Worm (Caenorhabditis elegans) whole organism, L4/young adult: ENCODE data around the gene T02C1.2.

Experiments used
- W03F9.2 ChIP-seq: fragments of 150-350 bp; optimal IDR thresholded peaks from 2 replicates; lab custom pipeline; 2014; ENCODE audit warnings: missing biosample characterization, missing genetic modification characterization
- dao-5 ChIP-seq: sonication (generic microtip); optimal IDR thresholded peaks from 2 replicates; lab custom pipeline; 2016; ENCODE audit warnings: missing genotype, missing genetic modification characterization, moderate library complexity, missing compliant biosample characterization
- him-1 ChIP-seq: sonication (generic microtip); optimal IDR thresholded peaks from 2 replicates; lab custom pipeline; 2016; ENCODE audit warnings: missing genotype, missing genetic modification reagents, missing genetic modification characterization, missing compliant biosample characterization

T02C1.2 gene

ce11 chrIII:9255801-9256200 lies 5.0 kb downstream of the T02C1.2 start:
- TF ChIP-seq dao-5 (tag; lab: Kevin White, UChicago) (no peak), him-1 (tag; lab: Kevin White, UChicago) (no peak), W03F9.2 (tag; lab: Kevin White, UChicago) (no peak)

- no peak for TF ChIP-seq W03F9.2 (tag; lab: Kevin White, UChicago)
- no peak for TF ChIP-seq him-1 (tag; lab: Kevin White, UChicago)
- TF ChIP-seq dao-5 (tag; lab: Kevin White, UChicago): no peak
Measured at ce11 chrIII:9256961-9257360, 6.1 kb downstream of the T02C1.2 start, which contains the start of gene M01A8.1. Gene M01A8.1, plus strand, starts transcription at chrIII:9257261.

DNA sequence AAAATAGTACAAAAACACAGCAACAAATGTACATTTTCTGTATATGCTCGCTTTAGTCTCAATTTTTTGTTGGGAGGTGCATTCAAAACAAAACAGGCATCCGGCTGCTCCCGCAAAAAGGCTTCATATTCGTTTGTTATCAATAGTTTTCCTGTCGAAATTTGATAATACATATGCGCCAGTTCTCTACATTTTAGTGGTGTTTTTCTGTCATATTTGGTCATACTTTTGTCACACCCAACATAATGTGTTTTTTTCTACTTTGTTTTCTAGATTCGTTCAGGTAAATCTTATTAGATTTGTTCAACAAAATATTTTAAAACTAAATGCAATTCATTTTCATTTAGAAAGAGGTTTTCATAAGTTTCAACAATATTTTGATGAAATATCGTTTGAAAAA lies 7.7 kb downstream of the T02C1.2 start:
- TF ChIP-seq him-1 (tag; lab: Kevin White, UChicago) (no peak), W03F9.2 (tag; lab: Kevin White, UChicago) (no peak), dao-5 (tag; lab: Kevin White, UChicago) (no peak)

DNA sequence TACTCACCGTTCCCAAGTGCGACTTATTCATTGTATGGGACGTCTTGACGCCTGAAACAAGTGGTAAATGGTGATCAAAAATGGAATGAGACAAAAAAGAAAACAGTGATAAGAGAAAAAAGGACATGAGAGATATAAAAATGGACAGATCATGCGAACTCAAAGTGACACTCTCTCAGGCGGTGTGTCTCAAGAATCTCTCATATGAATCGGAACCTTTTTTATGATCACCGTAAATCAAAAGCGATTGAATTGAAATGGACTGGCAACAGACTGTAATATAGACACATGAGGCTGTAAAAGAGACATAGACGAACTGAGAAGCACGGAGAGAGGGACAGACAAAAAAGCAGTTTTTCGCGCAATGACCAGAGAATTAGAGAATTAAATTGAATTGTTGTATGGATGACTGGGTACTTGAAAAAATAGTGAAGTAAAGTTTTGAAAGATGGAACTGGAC lies 18.2 kb downstream of the T02C1.2 start, which contains the start of gene clip-1:
Gene clip-1 (minus strand): TSS at position 51 of the 460 bp plus-strand sequence.
- no peak for TF ChIP-seq him-1 (tag; lab: Kevin White, UChicago)
- TF ChIP-seq dao-5 (tag; lab: Kevin White, UChicago): no peak
- no peak for TF ChIP-seq W03F9.2 (tag; lab: Kevin White, UChicago)

- TF ChIP-seq W03F9.2 (tag; lab: Kevin White, UChicago): no peak
- no peak for TF ChIP-seq dao-5 (tag; lab: Kevin White, UChicago)
- TF ChIP-seq him-1 (tag; lab: Kevin White, UChicago): no peak
Measured at ce11 chrIII:9270183-9270582, 19.4 kb downstream of the T02C1.2 start.

- TF ChIP-seq W03F9.2 (tag; lab: Kevin White, UChicago): no peak
Measured at ce11 chrIII:9271389-9271918, 20.6 kb downstream of the T02C1.2 start.

DNA sequence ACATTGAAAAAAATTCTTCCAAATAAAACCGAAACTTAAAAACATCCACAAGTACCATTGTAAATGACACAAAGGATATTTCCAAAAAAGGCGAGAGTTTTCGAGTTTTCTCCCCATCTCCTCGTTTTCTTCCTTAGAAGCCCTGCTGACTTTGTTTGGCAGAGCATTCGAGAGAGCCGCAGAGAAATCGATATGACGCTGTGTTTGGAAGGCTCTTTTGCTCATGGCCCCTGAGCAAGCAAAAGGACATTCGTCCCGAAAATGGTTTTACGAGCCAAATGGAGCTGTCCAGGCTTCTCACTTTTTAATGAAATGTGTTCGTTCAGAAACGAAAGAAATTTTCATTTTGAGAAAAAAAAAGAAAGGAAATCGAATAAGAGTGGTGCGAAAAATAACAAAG lies 21.3 kb downstream of the T02C1.2 start:
- TF ChIP-seq him-1 (tag; lab: Kevin White, UChicago): no peak
- no peak for TF ChIP-seq dao-5 (tag; lab: Kevin White, UChicago)
- TF ChIP-seq W03F9.2 (tag; lab: Kevin White, UChicago): no peak

DNA sequence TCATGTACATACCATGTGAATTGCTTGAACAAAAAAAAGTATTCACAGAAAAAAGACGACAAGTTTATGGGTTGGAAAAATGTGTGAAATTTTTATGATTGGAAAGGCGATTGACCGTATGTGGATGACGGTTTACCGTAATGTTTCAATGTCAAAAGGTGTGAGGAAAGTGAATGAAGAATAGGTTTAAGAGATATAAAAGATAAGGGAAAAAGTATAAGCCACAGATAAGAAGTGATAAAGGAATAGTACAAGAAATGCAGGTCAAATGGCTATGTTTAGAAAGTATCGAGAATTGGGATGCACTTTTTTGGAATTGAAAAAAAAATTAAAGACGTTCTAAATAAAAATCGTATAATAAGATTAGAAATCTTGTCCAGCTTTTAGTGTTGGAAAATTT lies 27.0 kb downstream of the T02C1.2 start:
- TF ChIP-seq him-1 (tag; lab: Kevin White, UChicago): no peak
- no peak for TF ChIP-seq dao-5 (tag; lab: Kevin White, UChicago)
- no peak for TF ChIP-seq W03F9.2 (tag; lab: Kevin White, UChicago)

ce11 chrIII:9281480-9281879 lies 30.7 kb downstream of the T02C1.2 start, which contains the start of gene fozi-1:
Gene fozi-1, plus strand, starts transcription at chrIII:9281780.
- TF ChIP-seq him-1 (tag; lab: Kevin White, UChicago): no peak
- TF ChIP-seq W03F9.2 (tag; lab: Kevin White, UChicago): no peak
- no peak for TF ChIP-seq dao-5 (tag; lab: Kevin White, UChicago)

- TF ChIP-seq dao-5 (tag; lab: Kevin White, UChicago): no peak
- TF ChIP-seq W03F9.2 (tag; lab: Kevin White, UChicago): no peak
- TF ChIP-seq him-1 (tag; lab: Kevin White, UChicago): no peak
Measured at ce11 chrIII:9288540-9288939, 37.7 kb downstream of the T02C1.2 start.

ce11 chrIII:9289815-9290214 lies 39.0 kb downstream of the T02C1.2 start:
- TF ChIP-seq W03F9.2 (tag; lab: Kevin White, UChicago): no peak
- TF ChIP-seq him-1 (tag; lab: Kevin White, UChicago): no peak
- TF ChIP-seq dao-5 (tag; lab: Kevin White, UChicago): no peak

DNA sequence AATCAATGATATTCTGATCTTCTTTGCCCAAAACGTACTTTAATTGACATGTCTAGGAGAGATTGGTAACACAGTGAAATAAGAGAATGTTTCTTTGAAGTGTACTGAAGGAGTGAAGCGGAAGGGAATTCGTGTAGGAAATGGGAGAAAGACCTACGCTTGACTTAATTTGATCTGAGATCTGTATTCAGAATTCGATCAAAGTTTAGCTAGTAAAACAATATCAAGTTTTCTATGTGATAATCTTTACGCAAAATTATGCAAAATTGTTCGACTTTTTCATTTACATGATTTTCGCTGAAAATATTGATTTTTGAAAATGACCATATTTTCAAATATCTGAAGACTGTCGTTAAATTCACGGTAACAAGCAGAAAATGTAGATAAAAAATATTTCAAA lies 46.5 kb downstream of the T02C1.2 start, which contains the start of gene K01B6.4:
Gene K01B6.4 (minus strand): TSS at position 101 of the 400 bp plus-strand sequence.
- no peak for TF ChIP-seq W03F9.2 (tag; lab: Kevin White, UChicago)
- no peak for TF ChIP-seq him-1 (tag; lab: Kevin White, UChicago)
- no peak for TF ChIP-seq dao-5 (tag; lab: Kevin White, UChicago)

- TF ChIP-seq him-1 (tag; lab: Kevin White, UChicago) (no peak), W03F9.2 (tag; lab: Kevin White, UChicago) (no peak), dao-5 (tag; lab: Kevin White, UChicago) (no peak)
Measured at ce11 chrIII:9299116-9299515, 48.3 kb downstream of the T02C1.2 start.

DNA sequence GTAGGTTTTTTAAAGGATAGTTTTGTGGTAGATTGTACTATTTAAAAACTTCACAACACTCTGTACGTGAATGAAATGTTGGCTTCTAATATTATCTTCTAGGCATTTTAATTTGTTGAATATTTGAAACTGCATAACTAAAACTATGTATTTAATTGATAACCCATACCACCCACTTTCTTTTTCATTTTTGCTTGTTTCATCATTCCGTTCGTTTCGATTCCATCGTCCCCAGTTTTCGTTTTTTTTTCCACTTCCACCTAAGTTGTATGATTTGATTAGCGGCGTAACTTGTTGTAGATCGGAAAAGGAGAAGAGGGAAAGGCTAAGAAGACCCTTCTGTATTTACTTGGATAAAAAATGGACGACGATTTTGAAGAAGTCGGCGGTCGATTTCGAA lies 49.1 kb downstream of the T02C1.2 start, which contains the start of gene K01B6.3:
Gene K01B6.3 (plus strand): TSS at position 301 of the 400 bp plus-strand sequence.
- TF ChIP-seq W03F9.2 (tag; lab: Kevin White, UChicago) (no peak), dao-5 (tag; lab: Kevin White, UChicago) (no peak), him-1 (tag; lab: Kevin White, UChicago) (no peak)
